Fruit fly (Drosophila melanogaster) whole organism, embryonic: ENCODE data around the gene Mink.

Experiments used
- B-H1 ChIP-seq: fragments of 200-800 bp; sonication (Bioruptor generic); IDR thresholded peaks from 3 replicates; pipeline ENCODE4 v1.3.6; 2022; ENCODE audit warnings: missing biosample characterization, missing genetic modification characterization
- Bteb2 ChIP-seq: fragments of 200-800 bp; sonication (Bioruptor generic); optimal IDR thresholded peaks from 2 replicates; lab custom pipeline; 2016; ENCODE audit warnings: missing biosample characterization, missing genetic modification characterization
- C15 ChIP-seq: fragments of 200-800 bp; sonication (Bioruptor generic); IDR thresholded peaks from 3 replicates; pipeline ENCODE4 v1.3.6; 2022; ENCODE audit warnings: missing biosample characterization, missing genetic modification characterization
- CG16815 ChIP-seq: fragments of 200-800 bp; sonication (Bioruptor generic); optimal IDR thresholded peaks from 3 replicates; lab custom pipeline; 2017; ENCODE audit warnings: missing biosample characterization, mild to moderate bottlenecking, missing genetic modification characterization
- CG17361 ChIP-seq: fragments of 200-800 bp; sonication (Bioruptor generic); IDR thresholded peaks from 3 replicates; pipeline ENCODE4 v1.3.6; 2022; ENCODE audit warnings: missing biosample characterization, missing genetic modification characterization
- CG2678 ChIP-seq: fragments of 200-800 bp; sonication (Bioruptor generic); optimal IDR thresholded peaks from 3 replicates; lab custom pipeline; 2019; ENCODE audit warnings: missing biosample characterization, mild to moderate bottlenecking, missing genetic modification characterization, moderate library complexity
- CG30020 ChIP-seq: fragments of 200-800 bp; optimal IDR thresholded peaks from 2 replicates; lab custom pipeline; 2019; ENCODE audit warnings: missing biosample characterization, mild to moderate bottlenecking, missing genetic modification characterization, moderate library complexity
- CG34376 ChIP-seq: fragments of 200-800 bp; sonication (Bioruptor generic); optimal IDR thresholded peaks from 2 replicates; lab custom pipeline; 2018; ENCODE audit warnings: missing biosample characterization, mild to moderate bottlenecking, missing genetic modification characterization
- CG4617 ChIP-seq: fragments of 200-800 bp; sonication (Bioruptor generic); optimal IDR thresholded peaks from 3 replicates; lab custom pipeline; 2016; ENCODE audit warnings: missing biosample characterization, missing genetic modification characterization, borderline replicate concordance
- CG5245 ChIP-seq: fragments of 200-800 bp; sonication (Bioruptor generic); optimal IDR thresholded peaks from 3 replicates; lab custom pipeline; 2016; ENCODE audit warnings: missing biosample characterization, missing genetic modification characterization
- CG7556 ChIP-seq: fragments of 200-800 bp; sonication (Bioruptor generic); optimal IDR thresholded peaks from 2 replicates; lab custom pipeline; 2017; ENCODE audit warnings: missing biosample characterization, mild to moderate bottlenecking, missing genetic modification characterization
- CG7987 ChIP-seq: fragments of 200-800 bp; sonication (Bioruptor generic); optimal IDR thresholded peaks from 2 replicates; lab custom pipeline; 2018; ENCODE audit warnings: missing biosample characterization, mild to moderate bottlenecking, missing genetic modification characterization, moderate library complexity
- Chrac-16 ChIP-seq: fragments of 200-800 bp; sonication (Bioruptor generic); optimal IDR thresholded peaks from 3 replicates; lab custom pipeline; 2016; ENCODE audit warnings: missing biosample characterization, missing genetic modification characterization
- Eip74EF ChIP-seq, 2 experiments: fragments of 200-800 bp in 1 of 2; fragments of >200 bp in 1 of 2; sonication (Bioruptor generic) in 1 of 2; optimal IDR thresholded peaks; 2 replicates each; lab custom pipeline; 2017 to 2019; ENCODE audit warnings: missing biosample characterization in 2 of 2, missing genetic modification characterization in 2 of 2, mild to moderate bottlenecking in 1 of 2, moderate library complexity in 1 of 2
- GATAe ChIP-seq: fragments of 200-800 bp; sonication (Bioruptor generic); conservative IDR thresholded peaks from 2 replicates; pipeline ENCODE4 v1.3.6; 2022; ENCODE audit warnings: missing biosample characterization, missing genetic modification characterization
- HLH54F ChIP-seq: fragments of 200-800 bp; sonication (Bioruptor generic); optimal IDR thresholded peaks from 3 replicates; lab custom pipeline; 2016; ENCODE audit warnings: missing biosample characterization, missing genetic modification characterization
- Hmr ChIP-seq: fragments of 200-800 bp; sonication (Bioruptor generic); optimal IDR thresholded peaks from 3 replicates; lab custom pipeline; 2017; ENCODE audit warnings: mild to moderate bottlenecking, missing biosample characterization, missing genetic modification reagents, missing genetic modification characterization
- Hr78 ChIP-seq, 2 experiments: fragments of 200-800 bp in 1 of 2; fragments of >200 bp in 1 of 2; sonication (Bioruptor generic) in 1 of 2; optimal IDR thresholded peaks; 2 replicates each; lab custom pipeline; 2017 to 2019; ENCODE audit warnings: missing biosample characterization in 2 of 2, missing genetic modification characterization in 2 of 2, mild to moderate bottlenecking in 1 of 2, moderate library complexity in 1 of 2
- Jarid2 ChIP-seq: fragments of 200-800 bp; sonication (Bioruptor generic); optimal IDR thresholded peaks from 3 replicates; lab custom pipeline; 2017; ENCODE audit warnings: mild to moderate bottlenecking, missing biosample characterization, missing genetic modification reagents, missing genetic modification characterization
- Meics ChIP-seq: fragments of 200-800 bp; sonication (Bioruptor generic); optimal IDR thresholded peaks from 2 replicates; lab custom pipeline; 2017; ENCODE audit warnings: missing biosample characterization, mild to moderate bottlenecking, missing genetic modification characterization
- NfI ChIP-seq: fragments of 200-800 bp; sonication (Bioruptor generic); optimal IDR thresholded peaks from 3 replicates; lab custom pipeline; 2018; ENCODE audit warnings: missing biosample characterization, mild to moderate bottlenecking, missing genetic modification characterization, moderate library complexity
- btn ChIP-seq: fragments of 200-800 bp; sonication (Bioruptor generic); optimal IDR thresholded peaks from 2 replicates; lab custom pipeline; 2016; ENCODE audit warnings: missing biosample characterization, missing genetic modification characterization
- dpn ChIP-seq, 2 experiments: fragments of 200-800 bp; sonication (Bioruptor generic); optimal IDR thresholded peaks; 3 replicates each; lab custom pipeline; 2016; ENCODE audit warnings: missing biosample characterization in 2 of 2, missing genetic modification characterization in 2 of 2
- fd3F ChIP-seq: fragments of 200-800 bp; sonication (Bioruptor generic); optimal IDR thresholded peaks from 2 replicates; lab custom pipeline; 2018; ENCODE audit warnings: missing biosample characterization, mild to moderate bottlenecking, missing genetic modification characterization, moderate library complexity
- gfzf ChIP-seq: fragments of 200-800 bp; sonication (Bioruptor generic); optimal IDR thresholded peaks from 2 replicates; lab custom pipeline; 2016; ENCODE audit warnings: missing biosample characterization, mild to moderate bottlenecking, missing genetic modification characterization, moderate library complexity
- ham ChIP-seq: fragments of 200-800 bp; sonication (Bioruptor generic); IDR thresholded peaks from 2 replicates; pipeline ENCODE4 v1.3.6; 2022; ENCODE audit warnings: missing biosample characterization, missing genetic modification characterization
- hth ChIP-seq: fragments of >200 bp; optimal IDR thresholded peaks from 2 replicates; lab custom pipeline; 2017; ENCODE audit warnings: inconsistent platforms
- inv ChIP-seq: fragments of 200-800 bp; sonication (Bioruptor generic); IDR thresholded peaks from 2 replicates; pipeline ENCODE4 v1.3.6; 2022; ENCODE audit warnings: missing biosample characterization, missing genetic modification characterization; ENCODE audit not compliant: partially characterized antibody
- klu ChIP-seq: fragments of 200-800 bp; sonication (Bioruptor generic); IDR thresholded peaks from 2 replicates; pipeline ENCODE4 v1.3.6; 2022; ENCODE audit warnings: missing biosample characterization, missing genetic modification characterization
- lmd ChIP-seq: fragments of 200-800 bp; sonication (Bioruptor generic); IDR thresholded peaks from 2 replicates; pipeline ENCODE4 v1.3.6; 2022; ENCODE audit warnings: missing biosample characterization, missing genetic modification characterization
- mam ChIP-seq: fragments of 200-800 bp; sonication (Bioruptor generic); optimal IDR thresholded peaks from 3 replicates; lab custom pipeline; 2016; ENCODE audit warnings: missing biosample characterization, missing genetic modification characterization
- sens ChIP-seq: fragments of 200-800 bp; sonication (Bioruptor generic); peaks from one replicate; lab custom pipeline; 2016; ENCODE audit warnings: missing biosample characterization, missing genetic modification characterization
- sima ChIP-seq: fragments of 200-800 bp; sonication (Bioruptor generic); optimal IDR thresholded peaks from 2 replicates; lab custom pipeline; 2016; ENCODE audit warnings: missing biosample characterization, missing genetic modification characterization
- sisA ChIP-seq: fragments of 200-800 bp; sonication (Bioruptor generic); IDR thresholded peaks from 2 replicates; pipeline ENCODE4 v1.3.6; 2022; ENCODE audit warnings: missing biosample characterization, missing genetic modification characterization
- tap ChIP-seq: fragments of 200-800 bp; optimal IDR thresholded peaks from 3 replicates; lab custom pipeline; 2019; ENCODE audit warnings: missing biosample characterization, mild to moderate bottlenecking, missing genetic modification characterization, moderate library complexity
- ttk ChIP-seq: fragments of 200-800 bp; sonication (Bioruptor generic); IDR thresholded peaks from 2 replicates; pipeline ENCODE4 v2.1.2; 2022; ENCODE audit warnings: missing biosample characterization, missing genetic modification characterization
- tup ChIP-seq: fragments of 200-800 bp; sonication (Bioruptor generic); optimal IDR thresholded peaks from 2 replicates; lab custom pipeline; 2016; ENCODE audit warnings: missing biosample characterization, mild to moderate bottlenecking, missing genetic modification characterization, moderate library complexity
- wek ChIP-seq: fragments of 200-800 bp; sonication (Bioruptor generic); optimal IDR thresholded peaks from 3 replicates; lab custom pipeline; 2018; ENCODE audit warnings: missing biosample characterization, mild to moderate bottlenecking, missing genetic modification characterization, moderate library complexity
- wor ChIP-seq: fragments of 200-800 bp; sonication (Bioruptor generic); IDR thresholded peaks from 2 replicates; pipeline ENCODE4 v1.3.6; 2022; ENCODE audit warnings: missing biosample characterization, missing genetic modification characterization
- yki ChIP-seq: fragments of >200 bp; optimal IDR thresholded peaks from 3 replicates; lab custom pipeline; 2018

Gene Mink

dm6 chr3R:24962470-24962869, 40.2 kb downstream of the Mink start (continued):
- no peak for TF ChIP-seq CG7987 (GFP tag; lab: Kevin White, UChicago)
- peak; percentile 77 for TF ChIP-seq CG2678 (tag; lab: Kevin White, UChicago)
- TF ChIP-seq CG34376 (GFP tag; lab: Kevin White, UChicago), result no peak
- no peak for TF ChIP-seq inv (GFP tag; lab: Robert Waterston, UW)
- peak; percentile 18 for TF ChIP-seq CG4617 (GFP tag; lab: Kevin White, UChicago)
- peak in 1 of 2 experiments; percentile 73 for TF ChIP-seq Hr78 (GFP tag; optimal IDR thresholded peaks at IDR 0.05; lab: Kevin White, UChicago)
- TF ChIP-seq CG16815, result peak; percentile 14
- TF ChIP-seq dpn (GFP tag; optimal IDR thresholded peaks at IDR 0.05; lab: Kevin White, UChicago), result peak; percentile 66 to 72
- TF ChIP-seq NfI, result peak; percentile 49
- peak; percentile 44 for TF ChIP-seq Hmr
- TF ChIP-seq CG17361 (GFP tag; lab: Robert Waterston, UW), result peak; percentile 42; the same call in 2 of the 3 replicates
- peak; percentile 15 for TF ChIP-seq sima (GFP tag; lab: Kevin White, UChicago)
- no peak for TF ChIP-seq CG7556 (GFP tag; lab: Kevin White, UChicago)
- TF ChIP-seq CG30020 (tag; lab: Kevin White, UChicago), result no peak
- TF ChIP-seq wor (GFP tag; lab: Robert Waterston, UW), result peak; percentile 46; the same call in 1 of the 2 replicates
- peak; percentile 27 for TF ChIP-seq fd3F (GFP tag; lab: Kevin White, UChicago)
- peak; percentile 5 for TF ChIP-seq Jarid2
- peak; percentile 24 for TF ChIP-seq Bteb2
- peak; percentile 66 for TF ChIP-seq B-H1 (GFP tag; lab: Robert Waterston, UW)
- peak; percentile 72 for TF ChIP-seq mam
- no peak for TF ChIP-seq ham (GFP tag; lab: Robert Waterston, UW)
- TF ChIP-seq Chrac-16 (GFP tag; lab: Kevin White, UChicago), result peak; percentile 26
- TF ChIP-seq btn (GFP tag; lab: Kevin White, UChicago), result peak; percentile 39
- TF ChIP-seq GATAe (GFP tag; lab: Robert Waterston, UW), result no peak
- TF ChIP-seq lmd (GFP tag; lab: Robert Waterston, UW), result peak; percentile 65
- TF ChIP-seq CG5245, result peak; percentile 23
- TF ChIP-seq wek (GFP tag; lab: Kevin White, UChicago), result peak; percentile 7
- TF ChIP-seq gfzf (GFP tag; lab: Kevin White, UChicago), result no peak
- no peak; the same call in 1 of the 2 replicates for TF ChIP-seq klu (GFP tag; lab: Robert Waterston, UW)
- peak; percentile 74 for TF ChIP-seq Meics
- peak; percentile 75 for TF ChIP-seq sisA (GFP tag; lab: Robert Waterston, UW)
- peak in 1 of 2 experiments; percentile 32 for TF ChIP-seq Eip74EF (GFP tag; optimal IDR thresholded peaks at IDR 0.05; lab: Kevin White, UChicago)
- peak; percentile 74 for TF ChIP-seq ttk
- peak; percentile 44 for TF ChIP-seq tap
- TF ChIP-seq tup, result no peak
- TF ChIP-seq hth (lab: Kevin White, UChicago), result no peak
- no peak for TF ChIP-seq yki (lab: Kevin White, UChicago)
- TF ChIP-seq HLH54F (GFP tag; lab: Kevin White, UChicago), result peak; percentile 55

dm6 chr3R:24965403-24965802, 43.1 kb downstream of the Mink start:
- TF ChIP-seq sens (GFP tag; lab: Kevin White, UChicago) (peak; percentile 28), C15 (no peak)
- TF ChIP-seq, all 482 proteins: peak for 1
